Worm (Caenorhabditis elegans) whole organism, L1 larva: ENCODE results near the gene wrt-3.
A peak's percentile ranks its signal among the peaks of the same experiment; 100 is the strongest.

ENCODE experiments used
- C04F5.9 ChIP-seq: sonication (generic microtip); optimal IDR thresholded peaks from 2 replicates; lab custom pipeline; 2016; ENCODE audit warnings: missing genetic modification characterization, missing compliant biosample characterization
- aha-1 ChIP-seq: fragments of 150-350 bp; optimal IDR thresholded peaks from 2 replicates; lab custom pipeline; 2014; ENCODE audit warnings: missing biosample characterization, missing genetic modification characterization
- alr-1 ChIP-seq: fragments of 200-800 bp; sonication (Bioruptor generic); optimal IDR thresholded peaks from 2 replicates; lab custom pipeline; 2018; ENCODE audit warnings: borderline replicate concordance, mild to moderate bottlenecking, missing genetic modification characterization, missing compliant biosample characterization
- ama-1 ChIP-seq: fragments of 150-350 bp; optimal IDR thresholded peaks from 2 replicates; lab custom pipeline; 2014
- ceh-63 ChIP-seq: fragments of 200-800 bp; sonication (Bioruptor generic); optimal IDR thresholded peaks from 2 replicates; lab custom pipeline; 2018; ENCODE audit warnings: mild to moderate bottlenecking, missing genetic modification characterization, missing compliant biosample characterization
- ceh-8 ChIP-seq: fragments of 200-800 bp; sonication (Bioruptor generic); optimal IDR thresholded peaks from 2 replicates; lab custom pipeline; 2018; ENCODE audit warnings: mild to moderate bottlenecking, missing genetic modification characterization, moderate library complexity, missing compliant biosample characterization
- ceh-82 ChIP-seq, 3 experiments: fragments of 150-350 bp in 1 of 3; sonication (generic microtip) in 2 of 3; optimal IDR thresholded peaks; 2 replicates each; lab custom pipeline; 2014 to 2017; ENCODE audit warnings: missing biosample characterization in 3 of 3, missing genetic modification characterization in 3 of 3
- ceh-88 ChIP-seq: fragments of 200-800 bp; sonication (Bioruptor generic); IDR thresholded peaks from 2 replicates; pipeline ENCODE4 v1.3.6; 2022; ENCODE audit warnings: missing genetic modification characterization, missing compliant biosample characterization
- ces-1 ChIP-seq: fragments of 150-350 bp; optimal IDR thresholded peaks from 2 replicates; lab custom pipeline; 2014; ENCODE audit warnings: missing biosample characterization, missing genetic modification reagents, missing genetic modification characterization
- dpl-1 ChIP-seq, 3 experiments: fragments of 150-350 bp in 2 of 3; sonication (generic microtip) in 1 of 3; optimal IDR thresholded peaks; 2 replicates each; lab custom pipeline; 2014 to 2017; ENCODE audit warnings: missing biosample characterization in 3 of 3, missing genetic modification characterization in 3 of 3, missing genetic modification reagents in 3 of 3
- dsc-1 ChIP-seq: sonication (generic microtip); optimal IDR thresholded peaks from 2 replicates; lab custom pipeline; 2016; ENCODE audit warnings: mild to moderate bottlenecking, missing genetic modification characterization, missing compliant biosample characterization
- egl-13 ChIP-seq: sonication (generic microtip); optimal IDR thresholded peaks from 2 replicates; lab custom pipeline; 2016; ENCODE audit warnings: missing genotype, missing genetic modification reagents, missing genetic modification characterization, missing compliant biosample characterization
- egl-27 ChIP-seq, 2 experiments: fragments of 150-350 bp in 1 of 2; sonication (generic microtip); optimal IDR thresholded peaks; 3 replicates each; lab custom pipeline; 2017 to 2018; ENCODE audit warnings: missing biosample characterization in 2 of 2, missing genetic modification characterization in 2 of 2, missing genetic modification reagents in 2 of 2
- elt-2 ChIP-seq: sonication (generic microtip); optimal IDR thresholded peaks from 2 replicates; lab custom pipeline; 2016; ENCODE audit warnings: missing genetic modification characterization, mild to moderate bottlenecking, inconsistent platforms, missing compliant biosample characterization, missing genetic modification reagents
- elt-3 ChIP-seq, 6 experiments: fragments of 150-350 bp in 1 of 6; sonication (generic microtip); optimal IDR thresholded peaks; 2 replicates each; lab custom pipeline; 2017 to 2018; ENCODE audit warnings: missing biosample characterization in 6 of 6, missing genetic modification characterization in 6 of 6, inconsistent platforms in 1 of 6
- grh-1 ChIP-seq: fragments of 200-800 bp; sonication (Bioruptor generic); IDR thresholded peaks from 2 replicates; pipeline ENCODE4 v1.3.6; 2022; ENCODE audit warnings: missing genetic modification reagents, missing genetic modification characterization, missing compliant biosample characterization
- hlh-17 ChIP-seq: fragments of 200-800 bp; sonication (Bioruptor generic); optimal IDR thresholded peaks from 2 replicates; lab custom pipeline; 2018; ENCODE audit warnings: missing genetic modification characterization, mild to moderate bottlenecking, missing compliant biosample characterization, moderate library complexity, borderline replicate concordance
- irx-1 ChIP-seq: sonication (generic microtip); optimal IDR thresholded peaks from 2 replicates; lab custom pipeline; 2016; ENCODE audit warnings: missing genetic modification characterization, missing compliant biosample characterization
- jun-1 ChIP-seq: fragments of 150-350 bp; optimal IDR thresholded peaks from 2 replicates; lab custom pipeline; 2014; ENCODE audit warnings: missing biosample characterization, missing genetic modification reagents, missing genetic modification characterization
- lin-13 ChIP-seq: fragments of 150-350 bp; optimal IDR thresholded peaks from 2 replicates; lab custom pipeline; 2014; ENCODE audit warnings: missing biosample characterization, missing genetic modification reagents, missing genetic modification characterization
- lin-14 ChIP-seq: fragments of 200-800 bp; sonication (Bioruptor generic); optimal IDR thresholded peaks from 2 replicates; lab custom pipeline; 2018; ENCODE audit warnings: mild to moderate bottlenecking, missing genetic modification characterization, moderate library complexity, missing compliant biosample characterization
- lin-15B ChIP-seq: fragments of 150-350 bp; sonication (generic microtip); optimal IDR thresholded peaks from 3 replicates; lab custom pipeline; 2014; ENCODE audit warnings: missing biosample characterization, missing genetic modification characterization
- lin-35 ChIP-seq, 2 experiments: fragments of 150-350 bp; optimal IDR thresholded peaks; 2 replicates each; lab custom pipeline; 2014; ENCODE audit warnings: missing biosample characterization in 2 of 2, missing genetic modification characterization in 2 of 2, missing genetic modification reagents in 2 of 2
- lsy-2 ChIP-seq, 2 experiments: fragments of 150-350 bp; optimal IDR thresholded peaks; 2 replicates each; lab custom pipeline; 2014; ENCODE audit warnings: missing biosample characterization in 2 of 2, missing genetic modification characterization in 2 of 2
- mab-9 ChIP-seq: fragments of 200-800 bp; sonication (Bioruptor generic); IDR thresholded peaks from 2 replicates; pipeline ENCODE4 v1.3.6; 2022; ENCODE audit warnings: missing genetic modification reagents, missing genetic modification characterization, missing compliant biosample characterization
- mdl-1 ChIP-seq, 2 experiments: fragments of 150-350 bp; optimal IDR thresholded peaks; 2 replicates each; lab custom pipeline; 2014 to 2017; ENCODE audit warnings: missing biosample characterization in 2 of 2, missing genetic modification characterization in 2 of 2, inconsistent platforms in 1 of 2
- mef-2 ChIP-seq: fragments of 150-350 bp; optimal IDR thresholded peaks from 2 replicates; lab custom pipeline; 2014; ENCODE audit warnings: missing biosample characterization, missing genetic modification characterization
- nhr-11 ChIP-seq: fragments of 150-350 bp; optimal IDR thresholded peaks from 2 replicates; lab custom pipeline; 2014; ENCODE audit warnings: missing biosample characterization, missing genetic modification characterization
- nhr-20 ChIP-seq: sonication (generic microtip); optimal IDR thresholded peaks from 2 replicates; lab custom pipeline; 2016; ENCODE audit warnings: mild to moderate bottlenecking, missing genetic modification characterization, missing compliant biosample characterization
- nhr-71 ChIP-seq: sonication (generic microtip); optimal IDR thresholded peaks from 2 replicates; lab custom pipeline; 2016; ENCODE audit warnings: mild to moderate bottlenecking, missing genetic modification characterization, moderate library complexity, missing compliant biosample characterization
- nhr-76 ChIP-seq: sonication (generic microtip); optimal IDR thresholded peaks from 2 replicates; lab custom pipeline; 2017; ENCODE audit warnings: missing biosample characterization, missing genetic modification characterization
- nhr-77 ChIP-seq: fragments of 150-350 bp; optimal IDR thresholded peaks from 2 replicates; lab custom pipeline; 2014; ENCODE audit warnings: missing biosample characterization, missing genetic modification characterization
- nhr-84 ChIP-seq: sonication (generic microtip); optimal IDR thresholded peaks from 2 replicates; lab custom pipeline; 2017; ENCODE audit warnings: missing biosample characterization, missing genetic modification characterization
- nhr-85 ChIP-seq: sonication (generic microtip); peaks from one replicate; lab custom pipeline; 2016; ENCODE audit warnings: missing genetic modification characterization, inconsistent platforms, missing compliant biosample characterization
- nhr-90 ChIP-seq: sonication (generic microtip); optimal IDR thresholded peaks from 2 replicates; lab custom pipeline; 2016; ENCODE audit warnings: mild to moderate bottlenecking, missing genetic modification characterization, missing compliant biosample characterization; ENCODE audit not compliant: poor library complexity
- pag-3 ChIP-seq: sonication (generic microtip); optimal IDR thresholded peaks from 2 replicates; lab custom pipeline; 2017; ENCODE audit warnings: missing genetic modification characterization, mild to moderate bottlenecking, missing compliant biosample characterization, antibody characterized with exemption, borderline replicate concordance; ENCODE audit not compliant: insufficient read depth
- rnt-1 ChIP-seq: sonication (generic microtip); optimal IDR thresholded peaks from 2 replicates; lab custom pipeline; 2016; ENCODE audit warnings: mild to moderate bottlenecking, missing genetic modification characterization, moderate library complexity, missing compliant biosample characterization
- skn-1 ChIP-seq: fragments of 150-350 bp; optimal IDR thresholded peaks from 2 replicates; lab custom pipeline; 2014; ENCODE audit warnings: missing biosample characterization, missing genetic modification characterization
- snpc-4 ChIP-seq: fragments of 150-350 bp; optimal IDR thresholded peaks from 2 replicates; lab custom pipeline; 2014; ENCODE audit warnings: missing biosample characterization, missing genetic modification characterization
- snu-23 ChIP-seq: sonication (generic microtip); optimal IDR thresholded peaks from 2 replicates; lab custom pipeline; 2016; ENCODE audit warnings: missing genetic modification characterization, missing compliant biosample characterization
- sptf-1 ChIP-seq: fragments of 150-350 bp; optimal IDR thresholded peaks from 2 replicates; lab custom pipeline; 2014; ENCODE audit warnings: missing biosample characterization, missing genetic modification characterization
- swsn-7 ChIP-seq: sonication (generic microtip); optimal IDR thresholded peaks from 2 replicates; lab custom pipeline; 2016; ENCODE audit warnings: missing genetic modification characterization, missing compliant biosample characterization
- tbx-2 ChIP-seq: sonication (generic microtip); optimal IDR thresholded peaks from 2 replicates; lab custom pipeline; 2016; ENCODE audit warnings: missing genetic modification characterization, missing compliant biosample characterization
- tlp-1 ChIP-seq: fragments of 150-350 bp; optimal IDR thresholded peaks from 2 replicates; lab custom pipeline; 2014; ENCODE audit warnings: missing biosample characterization, missing genetic modification characterization
- unc-62 ChIP-seq: fragments of 150-350 bp; optimal IDR thresholded peaks from 2 replicates; lab custom pipeline; 2014; ENCODE audit warnings: missing biosample characterization, missing genetic modification reagents, missing genetic modification characterization
- xbp-1 ChIP-seq: sonication (generic microtip); optimal IDR thresholded peaks from 2 replicates; lab custom pipeline; 2016; ENCODE audit warnings: missing genetic modification characterization, missing compliant biosample characterization
- zip-4 ChIP-seq: fragments of 200-800 bp; sonication (Bioruptor generic); optimal IDR thresholded peaks from 2 replicates; lab custom pipeline; 2018; ENCODE audit warnings: mild to moderate bottlenecking, missing genetic modification characterization, moderate library complexity, missing compliant biosample characterization
- ztf-4 ChIP-seq: fragments of 150-350 bp; optimal IDR thresholded peaks from 2 replicates; lab custom pipeline; 2014; ENCODE audit warnings: missing biosample characterization, missing genetic modification characterization

The wrt-3 gene

DNA sequence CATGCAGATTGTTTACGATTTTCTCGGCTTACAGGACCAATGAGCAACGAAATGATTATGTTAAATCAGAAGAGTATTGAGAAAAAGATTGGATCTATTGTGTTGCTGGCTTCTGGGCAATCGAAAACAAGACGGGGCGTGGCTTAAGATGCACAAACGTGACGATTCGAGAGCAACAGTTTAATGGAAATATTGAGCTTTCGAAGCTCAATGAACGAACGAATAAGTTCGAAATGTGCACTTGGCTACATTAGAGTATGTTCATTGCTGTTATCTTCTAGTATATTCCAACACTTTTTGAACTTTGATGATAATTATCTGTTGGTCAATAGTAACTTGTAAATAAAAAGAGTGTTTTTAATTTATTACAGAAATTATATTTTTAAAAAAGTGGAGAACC is 31.8 kb downstream of the wrt-3 start, which contains the start of gene hsp-12.3:
TSS of gene hsp-12.3 (minus strand) at position 101 of the 400 bp plus-strand sequence.
- no peak for TF ChIP-seq ztf-4 (tag; lab: Kevin White, UChicago)
- TF ChIP-seq grh-1: no peak
- no peak for TF ChIP-seq snu-23 (GFP tag; lab: Kevin White, UChicago)

DNA sequence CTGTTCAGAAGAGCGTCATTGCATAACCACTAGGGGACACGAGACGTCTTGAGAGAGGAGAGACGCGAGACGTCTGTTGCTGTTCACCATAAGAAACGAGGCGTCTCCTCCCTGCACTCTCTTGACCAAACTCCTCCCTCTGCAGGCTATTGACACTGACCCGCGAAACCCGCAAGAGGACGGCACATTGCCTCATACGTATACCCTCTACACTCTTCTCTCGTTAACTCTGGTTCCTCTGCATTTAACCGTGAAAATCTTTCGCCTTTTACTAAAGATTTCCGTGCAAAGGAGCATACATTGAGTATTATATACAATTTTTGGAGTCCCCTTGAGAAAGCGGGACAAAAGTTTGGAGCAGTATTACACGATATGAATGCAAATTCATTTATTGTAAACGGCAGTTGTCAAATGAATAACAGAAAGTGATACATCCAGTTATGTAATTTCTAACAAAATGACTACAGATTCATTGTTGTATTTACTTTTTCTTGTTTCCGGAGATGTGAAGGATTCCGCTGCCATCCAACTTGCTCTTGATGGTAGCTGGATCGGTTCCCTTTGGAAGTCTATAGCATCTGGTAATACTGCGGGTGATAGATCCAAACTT is 32.7 kb downstream of the wrt-3 start:
- TF ChIP-seq mef-2 (tag; lab: Kevin White, UChicago): peak; percentile 47
- peak; percentile 52 to 79 for TF ChIP-seq egl-27 (tag; optimal IDR thresholded peaks at IDR 0.05; lab: Kevin White, UChicago)
- peak; percentile 96 for TF ChIP-seq nhr-77 (tag; lab: Kevin White, UChicago)
- peak; percentile 96 for TF ChIP-seq swsn-7
- TF ChIP-seq sptf-1 (tag; lab: Kevin White, UChicago): no peak
- peak in 1 of 2 experiments; percentile 91 for TF ChIP-seq mdl-1 (tag; optimal IDR thresholded peaks at IDR 0.05; lab: Kevin White, UChicago)
- TF ChIP-seq unc-62 (GFP tag; lab: Kevin White, UChicago): peak; percentile 40
- no peak for TF ChIP-seq alr-1 (tag; lab: Kevin White, UChicago)
- peak; percentile 88 for TF ChIP-seq mab-9 (GFP tag; lab: Robert Waterston, UW)
- TF ChIP-seq hlh-17: peak; percentile 57
- TF ChIP-seq snu-23 (GFP tag; lab: Kevin White, UChicago): peak; percentile 97
- TF ChIP-seq lsy-2 (tag; optimal IDR thresholded peaks at IDR 0.05; lab: Kevin White, UChicago): peak; percentile 87 to 90
- peak; percentile 25 for TF ChIP-seq nhr-76 (tag; lab: Kevin White, UChicago)
- peak in 4 of 6 experiments; percentile 41 to 80 (median 65) for TF ChIP-seq elt-3 (tag; optimal IDR thresholded peaks at IDR 0.05; lab: Kevin White, UChicago)
- peak; percentile 95 for TF ChIP-seq dsc-1
- peak; percentile 83 to 88 for TF ChIP-seq lin-35 (GFP tag; optimal IDR thresholded peaks at IDR 0.05; lab: Kevin White, UChicago)
- no peak for TF ChIP-seq ces-1
- peak; percentile 97 for TF ChIP-seq nhr-20 (tag; lab: Kevin White, UChicago)
- TF ChIP-seq jun-1 (tag; lab: Kevin White, UChicago): peak; percentile 95
- peak; percentile 61 for TF ChIP-seq C04F5.9 (tag; lab: Kevin White, UChicago)
- peak; percentile 99 for TF ChIP-seq snpc-4
- TF ChIP-seq grh-1: peak; percentile 73
- TF ChIP-seq nhr-84 (tag; lab: Kevin White, UChicago): no peak
- TF ChIP-seq nhr-90: peak; percentile 96
- peak; percentile 74 to 87 (median 85) for TF ChIP-seq ceh-82 (tag; optimal IDR thresholded peaks at IDR 0.05; lab: Kevin White, UChicago)
- no peak for TF ChIP-seq pag-3 (tag; lab: Kevin White, UChicago)
- TF ChIP-seq rnt-1 (tag; lab: Kevin White, UChicago): peak; percentile 94
- TF ChIP-seq aha-1 (tag; lab: Kevin White, UChicago): peak; percentile 22
- TF ChIP-seq irx-1: peak; percentile 93
- no peak for TF ChIP-seq ceh-63 (GFP tag; lab: Kevin White, UChicago)
- TF ChIP-seq lin-13: peak; percentile 91
- peak; percentile 97 for TF ChIP-seq nhr-85 (tag; lab: Kevin White, UChicago)
- peak; percentile 98 for TF ChIP-seq ama-1 (lab: Kevin White, UChicago)
- peak; percentile 96 for TF ChIP-seq xbp-1 (tag; lab: Kevin White, UChicago)
- TF ChIP-seq lin-14 (GFP tag; lab: Kevin White, UChicago): peak; percentile 99
- peak; percentile 72 for TF ChIP-seq ceh-88 (GFP tag; lab: Robert Waterston, UW)
- TF ChIP-seq elt-2 (tag; lab: Kevin White, UChicago): peak; percentile 84
- peak; percentile 77 for TF ChIP-seq ceh-8
- peak; percentile 79 for TF ChIP-seq zip-4 (GFP tag; lab: Kevin White, UChicago)
- peak; percentile 83 for TF ChIP-seq ztf-4 (tag; lab: Kevin White, UChicago)
- peak; percentile 93 for TF ChIP-seq egl-13 (tag; lab: Kevin White, UChicago)
- peak; percentile 78 for TF ChIP-seq skn-1 (tag; lab: Kevin White, UChicago)
- TF ChIP-seq nhr-71 (tag; lab: Kevin White, UChicago): peak; percentile 97
- TF ChIP-seq nhr-11 (tag; lab: Kevin White, UChicago): peak; percentile 50
- peak; percentile 95 for TF ChIP-seq tbx-2 (tag; lab: Kevin White, UChicago)
- TF ChIP-seq lin-15B (tag; lab: Kevin White, UChicago): peak; percentile 63
- TF ChIP-seq dpl-1 (GFP tag; optimal IDR thresholded peaks at IDR 0.05; lab: Kevin White, UChicago): peak; percentile 56 to 78 (median 70)
- TF ChIP-seq tlp-1 (tag; lab: Kevin White, UChicago): no peak
